Fruit fly (Drosophila melanogaster) whole organism, prepupa: ENCODE results near the gene CG43925.

Experiments
- Blimp-1 ChIP-seq: fragments of 200-800 bp; sonication (Bioruptor generic); optimal IDR thresholded peaks from 3 replicates; lab custom pipeline; 2017; ENCODE audit warnings: missing biosample characterization, missing genetic modification characterization, mild to moderate bottlenecking, moderate library complexity, missing genetic modification reagents
- CG10631 ChIP-seq: fragments of 200-800 bp; sonication (Bioruptor generic); optimal IDR thresholded peaks from 2 replicates; lab custom pipeline; 2016; ENCODE audit warnings: missing biosample characterization, missing genetic modification characterization
- CG15336 ChIP-seq: fragments of 200-800 bp; sonication (Bioruptor generic); IDR thresholded peaks from 2 replicates; pipeline ENCODE4 v1.3.6; 2022; ENCODE audit warnings: missing biosample characterization, missing genetic modification characterization
- CG1621 ChIP-seq: fragments of 200-800 bp; sonication (Bioruptor generic); optimal IDR thresholded peaks from 3 replicates; lab custom pipeline; 2018; ENCODE audit warnings: missing biosample characterization, mild to moderate bottlenecking, missing genetic modification characterization
- CG31627 ChIP-seq: fragments of 200-800 bp; sonication (Bioruptor generic); optimal IDR thresholded peaks from 3 replicates; lab custom pipeline; 2016; ENCODE audit warnings: missing biosample characterization, missing genetic modification characterization
- CG32006 ChIP-seq: fragments of 200-800 bp; sonication (Bioruptor generic); optimal IDR thresholded peaks from 3 replicates; lab custom pipeline; 2017; ENCODE audit warnings: missing biosample characterization, mild to moderate bottlenecking, missing genetic modification characterization
- CG34406 ChIP-seq: fragments of 200-800 bp; sonication (Bioruptor generic); optimal IDR thresholded peaks from 3 replicates; lab custom pipeline; 2016; ENCODE audit warnings: missing biosample characterization, missing genetic modification characterization
- CG3919 ChIP-seq: fragments of 200-800 bp; sonication (Bioruptor generic); optimal IDR thresholded peaks from 3 replicates; lab custom pipeline; 2016; ENCODE audit warnings: missing biosample characterization, missing genetic modification characterization
- CG4318 ChIP-seq: fragments of 200-800 bp; sonication (Bioruptor generic); optimal IDR thresholded peaks from 3 replicates; lab custom pipeline; 2017; ENCODE audit warnings: missing biosample characterization, mild to moderate bottlenecking, missing genetic modification characterization
- CG6163 ChIP-seq: fragments of 200-800 bp; sonication (Bioruptor generic); IDR thresholded peaks from 3 replicates; pipeline ENCODE4 v1.3.6; 2022; ENCODE audit warnings: missing biosample characterization, missing genetic modification characterization
- CG6276 ChIP-seq: fragments of 200-800 bp; sonication (Bioruptor generic); optimal IDR thresholded peaks from 2 replicates; lab custom pipeline; 2017; ENCODE audit warnings: missing biosample characterization, mild to moderate bottlenecking, missing genetic modification characterization
- CG6792 ChIP-seq: fragments of 200-800 bp; sonication (Bioruptor generic); optimal IDR thresholded peaks from 3 replicates; lab custom pipeline; 2016; ENCODE audit warnings: missing biosample characterization, missing genetic modification characterization
- CG6808 ChIP-seq: fragments of 200-800 bp; sonication (Bioruptor generic); optimal IDR thresholded peaks from 3 replicates; lab custom pipeline; 2017; ENCODE audit warnings: missing biosample characterization, missing genetic modification characterization, mild to moderate bottlenecking, moderate library complexity, missing genetic modification reagents
- CG7368 ChIP-seq: fragments of 200-800 bp; sonication (Bioruptor generic); optimal IDR thresholded peaks from 3 replicates; lab custom pipeline; 2016; ENCODE audit warnings: missing biosample characterization, missing genetic modification characterization
- CG8119 ChIP-seq: fragments of 200-800 bp; sonication (Bioruptor generic); IDR thresholded peaks from 3 replicates; pipeline ENCODE4 v1.3.6; 2022; ENCODE audit warnings: missing biosample characterization, missing genetic modification characterization
- CG8632 ChIP-seq: fragments of 200-800 bp; sonication (Bioruptor generic); optimal IDR thresholded peaks from 3 replicates; lab custom pipeline; 2016; ENCODE audit warnings: missing biosample characterization, missing genetic modification characterization
- CG9139 ChIP-seq: fragments of 200-800 bp; sonication (Bioruptor generic); optimal IDR thresholded peaks from 3 replicates; lab custom pipeline; 2017; ENCODE audit warnings: missing biosample characterization, mild to moderate bottlenecking, missing genetic modification characterization
- Eip75B ChIP-seq: fragments of 200-800 bp; sonication (Bioruptor generic); optimal IDR thresholded peaks from 3 replicates; lab custom pipeline; 2016; ENCODE audit warnings: missing biosample characterization, missing genetic modification characterization
- Eip78C ChIP-seq: fragments of 200-800 bp; sonication (Bioruptor generic); peaks from one replicate; lab custom pipeline; 2016; ENCODE audit warnings: missing biosample characterization, missing genetic modification characterization
- Eip93F ChIP-seq: fragments of 200-800 bp; sonication (Bioruptor generic); optimal IDR thresholded peaks from 2 replicates; lab custom pipeline; 2016; ENCODE audit warnings: missing biosample characterization, mild to moderate bottlenecking, missing genetic modification characterization
- Ets21C ChIP-seq: fragments of 200-800 bp; sonication (Bioruptor generic); optimal IDR thresholded peaks from 3 replicates; lab custom pipeline; 2016; ENCODE audit warnings: missing biosample characterization, missing genetic modification characterization
- Gug ChIP-seq: fragments of 200-800 bp; sonication (Bioruptor generic); IDR thresholded peaks from 2 replicates; pipeline ENCODE4 v1.3.6; 2022; ENCODE audit warnings: missing biosample characterization, missing genetic modification characterization
- Hr38 ChIP-seq: sonication (Bioruptor generic); optimal IDR thresholded peaks from 2 replicates; lab custom pipeline; 2016; ENCODE audit warnings: missing biosample characterization, missing genetic modification characterization
- Hr4 ChIP-seq: fragments of 200-800 bp; sonication (Bioruptor generic); optimal IDR thresholded peaks from 3 replicates; lab custom pipeline; 2016; ENCODE audit warnings: missing biosample characterization, missing genetic modification characterization
- Lpt ChIP-seq: fragments of 200-800 bp; sonication (Bioruptor generic); optimal IDR thresholded peaks from 3 replicates; lab custom pipeline; 2016; ENCODE audit warnings: missing biosample characterization, missing genetic modification characterization
- Met ChIP-seq: fragments of 200-800 bp; sonication (Bioruptor generic); optimal IDR thresholded peaks from 3 replicates; lab custom pipeline; 2016; ENCODE audit warnings: missing biosample characterization, missing genetic modification characterization
- OdsH ChIP-seq: fragments of 200-800 bp; sonication (Bioruptor generic); optimal IDR thresholded peaks from 3 replicates; lab custom pipeline; 2016; ENCODE audit warnings: missing biosample characterization, missing genetic modification characterization
- Smox ChIP-seq: fragments of 200-800 bp; sonication (Bioruptor generic); optimal IDR thresholded peaks from 3 replicates; lab custom pipeline; 2016; ENCODE audit warnings: missing biosample characterization, missing genetic modification characterization
- Sox102F ChIP-seq: fragments of 200-800 bp; sonication (Bioruptor generic); optimal IDR thresholded peaks from 2 replicates; lab custom pipeline; 2016; ENCODE audit warnings: missing biosample characterization, mild to moderate bottlenecking, missing genetic modification characterization
- Sox14 ChIP-seq: fragments of 200-800 bp; sonication (Bioruptor generic); optimal IDR thresholded peaks from 3 replicates; lab custom pipeline; 2016; ENCODE audit warnings: missing biosample characterization, missing genetic modification characterization
- Sox15 ChIP-seq: fragments of 200-800 bp; sonication (Bioruptor generic); optimal IDR thresholded peaks from 3 replicates; lab custom pipeline; 2016; ENCODE audit warnings: missing biosample characterization, missing genetic modification characterization
- achi ChIP-seq: fragments of 200-800 bp; sonication (Bioruptor generic); optimal IDR thresholded peaks from 3 replicates; lab custom pipeline; 2016; ENCODE audit warnings: missing biosample characterization, missing genetic modification characterization
- acj6 ChIP-seq: fragments of 200-800 bp; sonication (Bioruptor generic); optimal IDR thresholded peaks from 3 replicates; lab custom pipeline; 2016; ENCODE audit warnings: missing biosample characterization, missing genetic modification characterization
- cyc ChIP-seq: fragments of 200-800 bp; sonication (Bioruptor generic); optimal IDR thresholded peaks from 3 replicates; lab custom pipeline; 2016; ENCODE audit warnings: missing biosample characterization, missing genetic modification characterization
- eg ChIP-seq: fragments of 200-800 bp; sonication (Bioruptor generic); IDR thresholded peaks from 3 replicates; pipeline ENCODE4 v1.3.6; 2022; ENCODE audit warnings: missing biosample characterization, missing genetic modification characterization
- esn ChIP-seq: fragments of 200-800 bp; sonication (Bioruptor generic); optimal IDR thresholded peaks from 2 replicates; lab custom pipeline; 2016; ENCODE audit warnings: missing biosample characterization, mild to moderate bottlenecking, missing genetic modification characterization, moderate library complexity
- fd59A ChIP-seq: fragments of 200-800 bp; sonication (Bioruptor generic); optimal IDR thresholded peaks from 2 replicates; lab custom pipeline; 2017; ENCODE audit warnings: missing biosample characterization, mild to moderate bottlenecking, missing genetic modification characterization, missing genetic modification reagents
- fd85E ChIP-seq: fragments of 200-800 bp; sonication (Bioruptor generic); optimal IDR thresholded peaks from 3 replicates; lab custom pipeline; 2016; ENCODE audit warnings: missing biosample characterization, missing genetic modification characterization
- fkh ChIP-seq: fragments of 200-800 bp; sonication (Bioruptor generic); optimal IDR thresholded peaks from 3 replicates; lab custom pipeline; 2017; ENCODE audit warnings: missing biosample characterization, mild to moderate bottlenecking, missing genetic modification characterization, moderate library complexity
- lz ChIP-seq: fragments of 200-800 bp; sonication (Bioruptor generic); optimal IDR thresholded peaks from 3 replicates; lab custom pipeline; 2016; ENCODE audit warnings: missing biosample characterization, missing genetic modification characterization
- net ChIP-seq: fragments of 200-800 bp; sonication (Bioruptor generic); optimal IDR thresholded peaks from 3 replicates; lab custom pipeline; 2016; ENCODE audit warnings: missing biosample characterization, missing genetic modification characterization
- pdm3 ChIP-seq: fragments of 200-800 bp; sonication (Bioruptor generic); optimal IDR thresholded peaks from 3 replicates; lab custom pipeline; 2016; ENCODE audit warnings: missing biosample characterization, missing genetic modification characterization
- salr ChIP-seq, 2 experiments: fragments of 200-800 bp; sonication (Bioruptor generic); optimal IDR thresholded peaks; 3 replicates each; lab custom pipeline; 2016 to 2018; ENCODE audit warnings: missing biosample characterization in 2 of 2, missing genetic modification characterization in 2 of 2, mild to moderate bottlenecking in 1 of 2
- ss ChIP-seq, 2 experiments: fragments of 200-800 bp; sonication (Bioruptor generic); optimal IDR thresholded peaks; 2 replicates in 1 of 2; 3 replicates in 1 of 2; lab custom pipeline; 2017 to 2018; ENCODE audit warnings: mild to moderate bottlenecking in 2 of 2, missing biosample characterization in 2 of 2, missing genetic modification characterization in 2 of 2, moderate library complexity in 1 of 2
- topi ChIP-seq: fragments of 200-800 bp; sonication (Bioruptor generic); optimal IDR thresholded peaks from 3 replicates; lab custom pipeline; 2016; ENCODE audit warnings: missing biosample characterization, missing genetic modification characterization
- vri ChIP-seq: fragments of 200-800 bp; sonication (Bioruptor generic); optimal IDR thresholded peaks from 3 replicates; lab custom pipeline; 2016; ENCODE audit warnings: missing biosample characterization, mild to moderate bottlenecking, missing genetic modification characterization

Gene CG43925

DNA sequence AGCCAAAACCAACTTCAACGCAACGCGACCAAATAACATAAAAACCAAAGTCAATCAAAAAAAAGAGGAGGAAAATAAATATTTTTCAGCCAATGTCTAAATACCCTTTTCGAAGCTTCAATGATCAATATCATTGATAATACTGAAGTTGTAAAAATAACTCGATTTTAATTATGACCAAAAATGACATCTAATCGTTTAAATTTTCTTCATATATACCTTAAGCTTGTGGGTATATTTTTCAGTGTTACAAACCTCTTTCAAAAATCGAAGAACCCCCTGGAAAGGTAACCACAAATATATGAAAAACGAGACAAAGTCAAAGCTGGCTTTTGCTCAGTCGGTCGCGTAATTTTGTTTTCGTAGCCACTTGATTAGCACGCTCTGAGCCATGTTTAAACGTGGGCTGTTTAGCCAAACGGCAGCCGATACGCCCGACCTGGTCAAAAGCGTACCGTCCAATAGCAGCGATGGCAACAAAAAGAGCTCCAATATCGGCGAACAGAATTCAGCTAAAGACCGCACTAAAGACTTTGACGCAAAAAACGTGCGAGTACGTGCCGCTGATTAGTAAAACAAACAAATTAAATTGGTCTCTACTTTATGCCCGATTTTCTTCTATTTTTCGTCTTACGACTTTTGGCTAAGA is 31.1 kb upstream of the CG43925 start (continued):
- peak; percentile 69; the same call in 2 of the 3 replicates for TF ChIP-seq eg (GFP tag; lab: Robert Waterston, UW)
- TF ChIP-seq fd59A: no peak
- no peak for TF ChIP-seq CG4318 (GFP tag; lab: Kevin White, UChicago)
- TF ChIP-seq CG6276 (GFP tag; lab: Kevin White, UChicago): peak; percentile 44
- TF ChIP-seq lz: peak; percentile 0
- no peak for TF ChIP-seq fd85E
- TF ChIP-seq CG6792 (GFP tag; lab: Kevin White, UChicago): peak; percentile 26
- no peak for TF ChIP-seq Sox15 (GFP tag; lab: Kevin White, UChicago)
- no peak for TF ChIP-seq ss (GFP tag; optimal IDR thresholded peaks at IDR 0.05; lab: Kevin White, UChicago)
- TF ChIP-seq OdsH (GFP tag; lab: Kevin White, UChicago): peak; percentile 29
- peak; percentile 70 for TF ChIP-seq CG8119
- peak; percentile 75 for TF ChIP-seq Hr4 (GFP tag; lab: Kevin White, UChicago)
- peak; percentile 69 for TF ChIP-seq Eip78C (GFP tag; lab: Kevin White, UChicago)
- peak; percentile 1 for TF ChIP-seq Sox14 (GFP tag; lab: Kevin White, UChicago)
- TF ChIP-seq CG32006 (GFP tag; lab: Kevin White, UChicago): peak; percentile 61
- TF ChIP-seq fkh (GFP tag; lab: Kevin White, UChicago): peak; percentile 45
- peak; percentile 21 for TF ChIP-seq acj6 (GFP tag; lab: Kevin White, UChicago)
- no peak for TF ChIP-seq CG6808 (GFP tag; lab: Kevin White, UChicago)
- no peak for TF ChIP-seq Blimp-1
- TF ChIP-seq Gug: peak; percentile 52
- no peak for TF ChIP-seq CG9139 (GFP tag; lab: Kevin White, UChicago)
- TF ChIP-seq esn (GFP tag; lab: Kevin White, UChicago): peak; percentile 27
- TF ChIP-seq net (GFP tag; lab: Kevin White, UChicago): peak; percentile 27

DNA sequence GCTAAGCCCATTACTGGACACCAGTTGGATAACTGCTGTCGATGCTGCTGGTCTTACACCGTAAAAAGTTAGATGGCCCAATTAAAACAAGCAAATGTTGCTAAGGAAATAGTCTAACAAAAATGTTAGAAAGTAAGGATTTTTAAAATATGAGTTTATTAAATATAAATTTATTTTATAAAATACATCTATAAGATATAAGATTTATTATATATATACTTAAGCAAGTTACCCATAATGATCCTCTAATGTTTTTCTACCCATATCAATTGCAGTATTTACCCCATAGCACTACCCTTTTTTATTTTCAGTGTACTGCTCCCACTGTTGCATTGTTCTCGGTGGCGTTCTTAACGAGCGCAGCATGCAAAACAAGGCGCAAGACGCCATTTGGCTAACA is 30.0 kb upstream of the CG43925 start:
- TF ChIP-seq net (GFP tag; lab: Kevin White, UChicago): peak; percentile 6
- TF ChIP-seq CG15336 (GFP tag; lab: Robert Waterston, UW): no peak
- TF ChIP-seq Gug: no peak
- peak; percentile 27 for TF ChIP-seq topi (GFP tag; lab: Kevin White, UChicago)
- no peak for TF ChIP-seq CG31627 (GFP tag; lab: Kevin White, UChicago)
- no peak for TF ChIP-seq Hr4 (GFP tag; lab: Kevin White, UChicago)
- no peak for TF ChIP-seq vri (GFP tag; lab: Kevin White, UChicago)
- peak; percentile 78 for TF ChIP-seq CG10631
- peak; percentile 43 for TF ChIP-seq CG3919 (GFP tag; lab: Kevin White, UChicago)
- TF ChIP-seq Sox15 (GFP tag; lab: Kevin White, UChicago): no peak
- peak; percentile 11 for TF ChIP-seq Smox (GFP tag; lab: Kevin White, UChicago)
- TF ChIP-seq CG32006 (GFP tag; lab: Kevin White, UChicago): peak; percentile 61
- TF ChIP-seq CG6276 (GFP tag; lab: Kevin White, UChicago): peak; percentile 24
- no peak for TF ChIP-seq Eip75B (GFP tag; lab: Kevin White, UChicago)
- TF ChIP-seq esn (GFP tag; lab: Kevin White, UChicago): peak; percentile 42
- TF ChIP-seq OdsH (GFP tag; lab: Kevin White, UChicago): peak; percentile 26
- peak; percentile 56 for TF ChIP-seq acj6 (GFP tag; lab: Kevin White, UChicago)
- TF ChIP-seq CG34406 (GFP tag; lab: Kevin White, UChicago): peak; percentile 50
- TF ChIP-seq CG1621 (tag; lab: Kevin White, UChicago): peak; percentile 34
- TF ChIP-seq Sox102F (GFP tag; lab: Kevin White, UChicago): peak; percentile 7
- peak; percentile 16 for TF ChIP-seq Sox14 (GFP tag; lab: Kevin White, UChicago)
- TF ChIP-seq Met (GFP tag; lab: Kevin White, UChicago): peak; percentile 18
- TF ChIP-seq CG7368: peak; percentile 35
- TF ChIP-seq Eip78C (GFP tag; lab: Kevin White, UChicago): peak; percentile 48
- TF ChIP-seq CG9139 (GFP tag; lab: Kevin White, UChicago): peak; percentile 59
- no peak for TF ChIP-seq lz
- TF ChIP-seq achi (GFP tag; lab: Kevin White, UChicago): peak; percentile 37
- TF ChIP-seq fkh (GFP tag; lab: Kevin White, UChicago): no peak
- no peak for TF ChIP-seq fd85E
- no peak for TF ChIP-seq Ets21C
- TF ChIP-seq salr (GFP tag; optimal IDR thresholded peaks at IDR 0.05; lab: Kevin White, UChicago): peak in 1 of 2 experiments; percentile 24
- TF ChIP-seq CG8632 (GFP tag; lab: Kevin White, UChicago): peak; percentile 33
- no peak for TF ChIP-seq Eip93F (GFP tag; lab: Kevin White, UChicago)
- TF ChIP-seq Lpt (GFP tag; lab: Kevin White, UChicago): no peak
- TF ChIP-seq fd59A: peak; percentile 56
- TF ChIP-seq Hr38 (GFP tag; lab: Kevin White, UChicago): no peak
- TF ChIP-seq pdm3 (GFP tag; lab: Kevin White, UChicago): no peak
- TF ChIP-seq CG6808 (GFP tag; lab: Kevin White, UChicago): peak; percentile 70
- peak; percentile 44 to 71 for TF ChIP-seq ss (GFP tag; optimal IDR thresholded peaks at IDR 0.05; lab: Kevin White, UChicago)
- peak; percentile 44; the same call in 1 of the 3 replicates for TF ChIP-seq CG6163 (GFP tag; lab: Robert Waterston, UW)
- TF ChIP-seq Blimp-1: peak; percentile 15
- TF ChIP-seq cyc (GFP tag; lab: Kevin White, UChicago): peak; percentile 9
